Fruit fly (Drosophila melanogaster) whole organism, embryonic: ENCODE data around the gene Oseg1.

Experiments
- Atf6 ChIP-seq: fragments of 200-800 bp; sonication (Bioruptor generic); IDR thresholded peaks from 2 replicates; pipeline ENCODE4 v1.3.6; 2022; ENCODE audit warnings: missing biosample characterization, missing genetic modification characterization
- Bdp1 ChIP-seq: fragments of 200-800 bp; sonication (Bioruptor generic); optimal IDR thresholded peaks from 3 replicates; lab custom pipeline; 2016; ENCODE audit warnings: missing biosample characterization, missing genetic modification characterization
- CG10267 ChIP-seq: fragments of 200-800 bp; sonication (Bioruptor generic); optimal IDR thresholded peaks from 2 replicates; lab custom pipeline; 2018; ENCODE audit warnings: missing biosample characterization, mild to moderate bottlenecking, missing genetic modification characterization, moderate library complexity
- CG10274 ChIP-seq: fragments of 200-800 bp; sonication (Bioruptor generic); optimal IDR thresholded peaks from 3 replicates; lab custom pipeline; 2017; ENCODE audit warnings: missing biosample characterization, mild to moderate bottlenecking, missing genetic modification characterization
- CG11398 ChIP-seq: fragments of 200-800 bp; sonication (Bioruptor generic); optimal IDR thresholded peaks from 2 replicates; lab custom pipeline; 2016; ENCODE audit warnings: missing biosample characterization, missing genetic modification characterization
- CG1603 ChIP-seq: fragments of 200-800 bp; sonication (Bioruptor generic); optimal IDR thresholded peaks from 2 replicates; lab custom pipeline; 2019; ENCODE audit warnings: missing biosample characterization, mild to moderate bottlenecking, missing genetic modification characterization, moderate library complexity
- CG17361 ChIP-seq: fragments of 200-800 bp; sonication (Bioruptor generic); IDR thresholded peaks from 3 replicates; pipeline ENCODE4 v1.3.6; 2022; ENCODE audit warnings: missing biosample characterization, missing genetic modification characterization
- CG17385 ChIP-seq: fragments of 200-800 bp; sonication (Bioruptor generic); optimal IDR thresholded peaks from 3 replicates; lab custom pipeline; 2018; ENCODE audit warnings: missing biosample characterization, mild to moderate bottlenecking, missing genetic modification characterization
- CG17912 ChIP-seq: fragments of 200-800 bp; sonication (Bioruptor generic); optimal IDR thresholded peaks from 2 replicates; lab custom pipeline; 2018; ENCODE audit warnings: missing biosample characterization, mild to moderate bottlenecking, missing genetic modification characterization
- CG1832 ChIP-seq: fragments of 200-800 bp; sonication (Bioruptor generic); optimal IDR thresholded peaks from 2 replicates; lab custom pipeline; 2017; ENCODE audit warnings: missing biosample characterization, mild to moderate bottlenecking, missing genetic modification characterization, inconsistent platforms
- CG2202 ChIP-seq: fragments of 200-800 bp; sonication (Bioruptor generic); optimal IDR thresholded peaks from 2 replicates; lab custom pipeline; 2018; ENCODE audit warnings: missing biosample characterization, mild to moderate bottlenecking, missing genetic modification characterization
- CG2875 ChIP-seq: fragments of 200-800 bp; sonication (Bioruptor generic); optimal IDR thresholded peaks from 2 replicates; lab custom pipeline; 2017; ENCODE audit warnings: missing biosample characterization, mild to moderate bottlenecking, missing genetic modification characterization, missing genetic modification reagents
- CG3065 ChIP-seq: fragments of 200-800 bp; sonication (Bioruptor generic); optimal IDR thresholded peaks from 2 replicates; lab custom pipeline; 2016; ENCODE audit warnings: missing biosample characterization, missing genetic modification characterization
- CG4328 ChIP-seq: fragments of 200-800 bp; sonication (Bioruptor generic); optimal IDR thresholded peaks from 3 replicates; lab custom pipeline; 2017; ENCODE audit warnings: missing biosample characterization, missing genetic modification reagents, missing genetic modification characterization
- CG4360 ChIP-seq: fragments of 200-800 bp; sonication (Bioruptor generic); IDR thresholded peaks from 2 replicates; pipeline ENCODE4 v1.3.6; 2022; ENCODE audit warnings: missing biosample characterization, missing genetic modification characterization
- CG5180 ChIP-seq: fragments of 200-800 bp; sonication (Bioruptor generic); optimal IDR thresholded peaks from 3 replicates; lab custom pipeline; 2017; ENCODE audit warnings: missing biosample characterization, missing genetic modification characterization, mild to moderate bottlenecking, moderate library complexity, missing genetic modification reagents
- CG7556 ChIP-seq: fragments of 200-800 bp; sonication (Bioruptor generic); optimal IDR thresholded peaks from 2 replicates; lab custom pipeline; 2017; ENCODE audit warnings: missing biosample characterization, mild to moderate bottlenecking, missing genetic modification characterization
- CG8089 ChIP-seq: fragments of 200-800 bp; sonication (Bioruptor generic); optimal IDR thresholded peaks from 3 replicates; lab custom pipeline; 2016; ENCODE audit warnings: missing biosample characterization, missing genetic modification characterization
- CG8359 ChIP-seq: fragments of 200-800 bp; sonication (Bioruptor generic); optimal IDR thresholded peaks from 2 replicates; lab custom pipeline; 2017; ENCODE audit warnings: missing biosample characterization, mild to moderate bottlenecking, missing genetic modification characterization, borderline replicate concordance
- CG9609 ChIP-seq: fragments of 200-800 bp; sonication (Bioruptor generic); optimal IDR thresholded peaks from 3 replicates; lab custom pipeline; 2016; ENCODE audit warnings: missing biosample characterization, missing genetic modification characterization
- Camta ChIP-seq: fragments of 200-800 bp; sonication (Bioruptor generic); optimal IDR thresholded peaks from 2 replicates; lab custom pipeline; 2016; ENCODE audit warnings: missing biosample characterization, missing genetic modification characterization
- Doc2 ChIP-seq: fragments of 200-800 bp; sonication (Bioruptor generic); IDR thresholded peaks from 2 replicates; pipeline ENCODE4 v1.3.6; 2022; ENCODE audit warnings: missing biosample characterization, missing genetic modification characterization
- Dp ChIP-seq: fragments of 200-800 bp; sonication (Bioruptor generic); optimal IDR thresholded peaks from 2 replicates; lab custom pipeline; 2018; ENCODE audit warnings: missing biosample characterization, mild to moderate bottlenecking, missing genetic modification characterization, moderate library complexity
- Drgx ChIP-seq: fragments of 200-800 bp; sonication (Bioruptor generic); IDR thresholded peaks from 2 replicates; pipeline ENCODE4 v1.3.6; 2022; ENCODE audit warnings: missing biosample characterization, missing genetic modification characterization
- Ets97D ChIP-seq: fragments of 200-800 bp; sonication (Bioruptor generic); optimal IDR thresholded peaks from 3 replicates; lab custom pipeline; 2016; ENCODE audit warnings: missing biosample characterization, missing genetic modification characterization
- GATAe ChIP-seq: fragments of 200-800 bp; sonication (Bioruptor generic); conservative IDR thresholded peaks from 2 replicates; pipeline ENCODE4 v1.3.6; 2022; ENCODE audit warnings: missing biosample characterization, missing genetic modification characterization
- HLH4C ChIP-seq: fragments of 200-800 bp; sonication (Bioruptor generic); IDR thresholded peaks from 3 replicates; pipeline ENCODE4 v1.3.6; 2022; ENCODE audit warnings: missing biosample characterization, missing genetic modification characterization; ENCODE audit not compliant: partially characterized antibody
- Hmr ChIP-seq: fragments of 200-800 bp; sonication (Bioruptor generic); optimal IDR thresholded peaks from 3 replicates; lab custom pipeline; 2017; ENCODE audit warnings: mild to moderate bottlenecking, missing biosample characterization, missing genetic modification reagents, missing genetic modification characterization
- Hr78 ChIP-seq, 2 experiments: fragments of 200-800 bp in 1 of 2; fragments of >200 bp in 1 of 2; sonication (Bioruptor generic) in 1 of 2; optimal IDR thresholded peaks; 2 replicates each; lab custom pipeline; 2017 to 2019; ENCODE audit warnings: missing biosample characterization in 2 of 2, missing genetic modification characterization in 2 of 2, mild to moderate bottlenecking in 1 of 2, moderate library complexity in 1 of 2
- Lim3 ChIP-seq: fragments of 200-800 bp; sonication (Bioruptor generic); IDR thresholded peaks from 2 replicates; pipeline ENCODE4 v1.3.6; 2022; ENCODE audit warnings: missing biosample characterization, missing genetic modification characterization
- Mes4 ChIP-seq: fragments of 200-800 bp; sonication (Bioruptor generic); optimal IDR thresholded peaks from 2 replicates; lab custom pipeline; 2016; ENCODE audit warnings: missing biosample characterization, missing genetic modification characterization
- NC2β ChIP-seq: fragments of 200-800 bp; sonication (Bioruptor generic); optimal IDR thresholded peaks from 2 replicates; lab custom pipeline; 2016; ENCODE audit warnings: missing biosample characterization, missing genetic modification characterization
- Oli ChIP-seq: fragments of 200-800 bp; sonication (Bioruptor generic); optimal IDR thresholded peaks from 2 replicates; lab custom pipeline; 2018; ENCODE audit warnings: missing biosample characterization, mild to moderate bottlenecking, missing genetic modification characterization, moderate library complexity
- Ptx1 ChIP-seq: fragments of 200-800 bp; sonication (Bioruptor generic); IDR thresholded peaks from 2 replicates; pipeline ENCODE4 v1.3.6; 2022; ENCODE audit warnings: missing biosample characterization, missing genetic modification characterization
- Ravus ChIP-seq: fragments of 200-800 bp; sonication (Bioruptor generic); IDR thresholded peaks from 2 replicates; pipeline ENCODE4 v1.3.6; 2022; ENCODE audit warnings: missing biosample characterization, missing genetic modification characterization
- Rx ChIP-seq: fragments of 200-800 bp; sonication (Bioruptor generic); IDR thresholded peaks from 2 replicates; pipeline ENCODE4 v1.3.6; 2022; ENCODE audit warnings: missing biosample characterization, missing genetic modification characterization
- az2 ChIP-seq: fragments of 200-800 bp; sonication (Bioruptor generic); optimal IDR thresholded peaks from 3 replicates; lab custom pipeline; 2016; ENCODE audit warnings: missing biosample characterization, missing genetic modification characterization
- bsh ChIP-seq, 2 experiments: fragments of 200-800 bp; sonication (Bioruptor generic); optimal IDR thresholded peaks; 2 replicates each; lab custom pipeline; 2017 to 2018; ENCODE audit warnings: mild to moderate bottlenecking in 2 of 2, missing biosample characterization in 2 of 2, missing genetic modification characterization in 2 of 2, moderate library complexity in 1 of 2
- caup ChIP-seq: fragments of 200-800 bp; sonication (Bioruptor generic); optimal IDR thresholded peaks from 3 replicates; lab custom pipeline; 2017; ENCODE audit warnings: missing biosample characterization, mild to moderate bottlenecking, missing genetic modification characterization, moderate library complexity; ENCODE audit not compliant: severe bottlenecking
- dmrt11E ChIP-seq: fragments of 200-800 bp; sonication (Bioruptor generic); optimal IDR thresholded peaks from 3 replicates; lab custom pipeline; 2018; ENCODE audit warnings: missing biosample characterization, mild to moderate bottlenecking, missing genetic modification characterization, moderate library complexity
- emc ChIP-seq: fragments of 200-800 bp; sonication (Bioruptor generic); optimal IDR thresholded peaks from 2 replicates; lab custom pipeline; 2016; ENCODE audit warnings: missing biosample characterization, missing genetic modification characterization
- ewg ChIP-seq: fragments of 200-800 bp; sonication (Bioruptor generic); optimal IDR thresholded peaks from 3 replicates; lab custom pipeline; 2017; ENCODE audit warnings: mild to moderate bottlenecking, missing biosample characterization, missing genetic modification reagents, missing genetic modification characterization
- luna ChIP-seq: fragments of 200-800 bp; sonication (Bioruptor generic); optimal IDR thresholded peaks from 2 replicates; lab custom pipeline; 2016; ENCODE audit warnings: missing biosample characterization, missing genetic modification characterization
- nmo ChIP-seq: fragments of 200-800 bp; sonication (Bioruptor generic); optimal IDR thresholded peaks from 2 replicates; lab custom pipeline; 2018; ENCODE audit warnings: missing biosample characterization, mild to moderate bottlenecking, missing genetic modification characterization, moderate library complexity
- phol ChIP-seq: fragments of 200-800 bp; sonication (Bioruptor generic); optimal IDR thresholded peaks from 3 replicates; lab custom pipeline; 2018; ENCODE audit warnings: missing biosample characterization, mild to moderate bottlenecking, missing genetic modification characterization, moderate library complexity
- ranshi ChIP-seq: fragments of 200-800 bp; sonication (Bioruptor generic); IDR thresholded peaks from 2 replicates; pipeline ENCODE4 v1.3.6; 2022; ENCODE audit warnings: missing biosample characterization, missing genetic modification characterization
- rib ChIP-seq: fragments of 200-800 bp; sonication (Bioruptor generic); IDR thresholded peaks from 2 replicates; pipeline ENCODE4 v1.3.6; 2022; ENCODE audit warnings: missing biosample characterization, missing genetic modification characterization
- sens ChIP-seq: fragments of 200-800 bp; sonication (Bioruptor generic); peaks from one replicate; lab custom pipeline; 2016; ENCODE audit warnings: missing biosample characterization, missing genetic modification characterization
- sna ChIP-seq: fragments of 200-800 bp; sonication (Bioruptor generic); IDR thresholded peaks from 2 replicates; pipeline ENCODE4 v1.3.6; 2022; ENCODE audit warnings: missing biosample characterization, missing genetic modification characterization; ENCODE audit not compliant: partially characterized antibody
- ttk ChIP-seq: fragments of 200-800 bp; sonication (Bioruptor generic); IDR thresholded peaks from 2 replicates; pipeline ENCODE4 v2.1.2; 2022; ENCODE audit warnings: missing biosample characterization, missing genetic modification characterization
- zen ChIP-seq: fragments of 200-800 bp; sonication (Bioruptor generic); optimal IDR thresholded peaks from 3 replicates; lab custom pipeline; 2018; ENCODE audit warnings: missing biosample characterization, mild to moderate bottlenecking, missing genetic modification characterization, moderate library complexity

Oseg1 gene

DNA sequence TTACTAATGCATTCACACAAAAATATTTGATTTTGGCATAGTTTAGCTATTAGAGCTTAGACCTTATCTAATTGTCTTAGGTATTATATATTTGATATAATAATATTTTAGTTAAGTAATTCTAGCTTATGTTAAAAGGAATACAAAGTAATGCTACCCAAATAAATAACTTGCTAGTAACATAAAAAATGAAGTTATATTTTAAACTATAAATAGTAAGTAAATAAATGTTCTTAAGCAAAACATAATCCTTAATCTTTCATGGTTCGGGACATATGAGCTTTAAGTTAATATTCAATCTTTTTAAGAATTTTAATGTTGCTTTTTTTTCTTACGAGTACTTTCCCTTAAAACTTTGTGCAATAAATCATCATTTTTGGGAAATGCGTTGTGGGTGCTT lies 10.5 kb upstream of the Oseg1 start (continued):
- TF ChIP-seq CG17361 (peak; percentile 73; the same call in 2 of the 3 replicates), luna (no peak), zen (no peak), Atf6 (GFP tag; lab: Robert Waterston, UW) (no peak), ranshi (no peak), bsh (GFP tag; optimal IDR thresholded peaks at IDR 0.05; lab: Kevin White, UChicago) (peak in 1 of 2 experiments; percentile 12), phol (tag; lab: Kevin White, UChicago) (peak; percentile 49), CG2202 (tag; lab: Kevin White, UChicago) (no peak), CG10274 (GFP tag; lab: Kevin White, UChicago) (no peak), CG8089 (GFP tag; lab: Kevin White, UChicago) (no peak), Dp (GFP tag; lab: Kevin White, UChicago) (no peak), sens (GFP tag; lab: Kevin White, UChicago) (peak; percentile 63), HLH4C (GFP tag; lab: Robert Waterston, UW) (no peak), CG1832 (GFP tag; lab: Kevin White, UChicago) (no peak), Camta (no peak), nmo (GFP tag; lab: Kevin White, UChicago) (peak; percentile 47), CG11398 (GFP tag; lab: Kevin White, UChicago) (no peak), CG17912 (no peak), ewg (no peak), dmrt11E (tag; lab: Kevin White, UChicago) (peak; percentile 9), Bdp1 (GFP tag; lab: Kevin White, UChicago) (no peak), rib (GFP tag; lab: Robert Waterston, UW) (no peak), CG17385 (GFP tag; lab: Kevin White, UChicago) (peak; percentile 7), CG3065 (GFP tag; lab: Kevin White, UChicago) (no peak), CG9609 (GFP tag; lab: Kevin White, UChicago) (no peak), Rx (GFP tag; lab: Robert Waterston, UW) (no peak), Oli (tag; lab: Kevin White, UChicago) (peak; percentile 19), sna (GFP tag; lab: Robert Waterston, UW) (no peak), caup (GFP tag; lab: Kevin White, UChicago) (no peak), CG4360 (GFP tag; lab: Robert Waterston, UW) (no peak), CG2875 (GFP tag; lab: Kevin White, UChicago) (no peak), Mes4 (no peak), CG5180 (GFP tag; lab: Kevin White, UChicago) (no peak), Ptx1 (GFP tag; lab: Robert Waterston, UW) (no peak), az2 (GFP tag; lab: Kevin White, UChicago) (peak; percentile 31), Drgx (GFP tag; lab: Robert Waterston, UW) (0 out of 2 replicates have a peak, but pooled peaks have one; percentile 4), NC2β (GFP tag; lab: Kevin White, UChicago) (no peak), GATAe (GFP tag; lab: Robert Waterston, UW) (no peak), Lim3 (GFP tag; lab: Robert Waterston, UW) (no peak), CG8359 (no peak), CG10267 (tag; lab: Kevin White, UChicago) (no peak), CG4328 (GFP tag; lab: Kevin White, UChicago) (no peak), CG1603 (tag; lab: Kevin White, UChicago) (no peak), Doc2 (no peak), Hr78 (GFP tag; optimal IDR thresholded peaks at IDR 0.05; lab: Kevin White, UChicago) (peak in 1 of 2 experiments; percentile 17), CG7556 (GFP tag; lab: Kevin White, UChicago) (peak; percentile 43), ttk (GFP tag; lab: Robert Waterston, UW) (no peak), Hmr (GFP tag; lab: Kevin White, UChicago) (no peak), Ets97D (GFP tag; lab: Kevin White, UChicago) (no peak), emc (GFP tag; lab: Kevin White, UChicago) (no peak), Ravus (GFP tag; lab: Robert Waterston, UW) (no peak)
